Worm (Caenorhabditis elegans) whole organism, L4 larva: ENCODE measurements around the gene cul-4.
A peak's percentile ranks its signal among the peaks of the same experiment; 100 is the strongest.

Experiments
- aly-2 ChIP-seq: sonication (generic microtip); optimal IDR thresholded peaks from 2 replicates; lab custom pipeline; 2018; ENCODE audit warnings: missing biosample characterization, missing genetic modification characterization
- arid-1 ChIP-seq: fragments of 200-800 bp; sonication (Bioruptor generic); conservative IDR thresholded peaks from 2 replicates; pipeline ENCODE4 v1.3.6; 2022; ENCODE audit warnings: missing genetic modification reagents, missing genetic modification characterization, missing compliant biosample characterization

DNA sequence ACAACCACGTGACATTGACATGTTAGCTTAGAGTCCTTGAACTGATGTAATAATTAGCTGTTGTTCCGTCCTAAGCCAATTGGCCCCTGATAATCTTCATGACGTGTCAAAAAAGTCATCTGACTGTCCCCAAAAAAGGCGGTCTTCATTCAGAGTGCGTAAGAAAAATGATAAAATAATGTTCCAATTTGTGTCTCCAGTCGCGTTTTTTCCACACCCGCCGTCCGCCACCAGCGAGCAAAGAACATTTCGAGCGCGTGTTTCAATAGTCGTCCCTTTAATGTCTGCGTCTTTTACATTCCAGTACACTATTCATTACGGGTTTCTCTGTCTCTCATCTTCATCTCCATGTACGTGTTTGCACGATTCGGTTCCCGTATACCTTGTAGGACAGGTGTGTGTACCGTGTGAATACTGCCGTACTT is 35.6 kb downstream of the cul-4 start:
- no peak for TF ChIP-seq aly-2 (tag; lab: Kevin White, UChicago)
- TF ChIP-seq arid-1 (GFP tag; lab: Robert Waterston, UW): 0 out of 2 replicates have a peak, but pooled peaks have one; percentile 4
